Worm (Caenorhabditis elegans) whole organism, L4 larva: Measurements from ENCODE around the gene F22B3.8.
A peak's percentile ranks its signal among the peaks of the same experiment; 100 is the strongest.

ENCODE experiments used
- D1046.2 ChIP-seq: fragments of 200-800 bp; sonication (Bioruptor generic); IDR thresholded peaks from 2 replicates; pipeline ENCODE4 v1.3.6; 2022; ENCODE audit warnings: missing genetic modification characterization, missing compliant biosample characterization
- F10B5.3 ChIP-seq: sonication (generic microtip); optimal IDR thresholded peaks from 2 replicates; lab custom pipeline; 2016; ENCODE audit warnings: mild to moderate bottlenecking, missing genetic modification characterization, missing compliant biosample characterization
- F26F4.8 ChIP-seq: fragments of 200-800 bp; sonication (Bioruptor generic); conservative IDR thresholded peaks from 2 replicates; pipeline ENCODE4 v1.3.6; 2022; ENCODE audit warnings: missing genetic modification characterization, missing compliant biosample characterization
- F44E2.7 ChIP-seq: fragments of 200-800 bp; sonication (Bioruptor generic); IDR thresholded peaks from 2 replicates; pipeline ENCODE4 v2.1.2; 2022; ENCODE audit warnings: missing genetic modification characterization, missing compliant biosample characterization
- F49E8.2 ChIP-seq: sonication (generic microtip); optimal IDR thresholded peaks from 2 replicates; lab custom pipeline; 2016; ENCODE audit warnings: missing compliant biosample characterization, mild to moderate bottlenecking, missing genetic modification characterization, borderline replicate concordance
- T26A8.4 ChIP-seq: fragments of 200-800 bp; sonication (Bioruptor generic); IDR thresholded peaks from 2 replicates; pipeline ENCODE4 v1.3.6; 2022; ENCODE audit warnings: missing genetic modification characterization, missing compliant biosample characterization
- Y105C5A.15 ChIP-seq: fragments of 200-800 bp; sonication (Bioruptor generic); IDR thresholded peaks from 2 replicates; pipeline ENCODE4 v1.3.6; 2022; ENCODE audit warnings: missing genetic modification characterization, missing compliant biosample characterization
- Y48G9A.11 ChIP-seq: fragments of 200-800 bp; sonication (Bioruptor generic); IDR thresholded peaks from 2 replicates; pipeline ENCODE4 v1.3.6; 2022; ENCODE audit warnings: missing genetic modification reagents, missing genetic modification characterization, missing compliant biosample characterization
- ZK337.2 ChIP-seq: fragments of 200-800 bp; sonication (Bioruptor generic); IDR thresholded peaks from 2 replicates; pipeline ENCODE4 v1.3.6; 2022; ENCODE audit warnings: missing genetic modification reagents, missing genetic modification characterization, missing compliant biosample characterization
- ZK546.5 ChIP-seq, 2 experiments: sonication (generic microtip); optimal IDR thresholded peaks; 2 replicates each; lab custom pipeline; 2017; ENCODE audit warnings: missing biosample characterization in 2 of 2, missing genetic modification characterization in 2 of 2
- ceh-28 ChIP-seq: fragments of 150-350 bp; optimal IDR thresholded peaks from 2 replicates; lab custom pipeline; 2014; ENCODE audit warnings: missing biosample characterization, missing genetic modification reagents, missing genetic modification characterization
- ceh-44 ChIP-seq: fragments of 200-800 bp; sonication (Bioruptor generic); IDR thresholded peaks from 2 replicates; pipeline ENCODE4 v1.3.6; 2022; ENCODE audit warnings: missing genetic modification reagents, missing genetic modification characterization, missing compliant biosample characterization
- ceh-82 ChIP-seq: sonication (generic microtip); optimal IDR thresholded peaks from 2 replicates; lab custom pipeline; 2017; ENCODE audit warnings: missing biosample characterization, missing genetic modification characterization
- ctbp-1 ChIP-seq: fragments of 200-800 bp; sonication (Bioruptor generic); IDR thresholded peaks from 2 replicates; pipeline ENCODE4 v1.3.6; 2022; ENCODE audit warnings: missing genetic modification reagents, missing genetic modification characterization, missing compliant biosample characterization
- daf-19 ChIP-seq: fragments of 200-800 bp; sonication (Bioruptor generic); conservative IDR thresholded peaks from 2 replicates; pipeline ENCODE4 v1.3.6; 2022; ENCODE audit warnings: missing genetic modification characterization, missing compliant biosample characterization
- dmd-6 ChIP-seq: fragments of 200-800 bp; sonication (Bioruptor generic); IDR thresholded peaks from 2 replicates; pipeline ENCODE4 v1.3.6; 2022; ENCODE audit warnings: missing genetic modification reagents, missing genetic modification characterization, missing compliant biosample characterization
- dmd-8 ChIP-seq: fragments of 200-800 bp; sonication (Bioruptor generic); IDR thresholded peaks from 2 replicates; pipeline ENCODE4 v1.3.6; 2022; ENCODE audit warnings: missing genetic modification characterization, missing compliant biosample characterization
- dmd-9 ChIP-seq: fragments of 200-800 bp; sonication (Bioruptor generic); IDR thresholded peaks from 2 replicates; pipeline ENCODE4 v1.3.6; 2022; ENCODE audit warnings: missing genetic modification reagents, missing genetic modification characterization, missing compliant biosample characterization
- fkh-10 ChIP-seq: fragments of 150-350 bp; optimal IDR thresholded peaks from 2 replicates; lab custom pipeline; 2014; ENCODE audit warnings: missing biosample characterization, missing genetic modification reagents, missing genetic modification characterization
- fos-1 ChIP-seq: fragments of 150-350 bp; optimal IDR thresholded peaks from 2 replicates; lab custom pipeline; 2014; ENCODE audit warnings: missing biosample characterization, missing genetic modification characterization
- hif-1 ChIP-seq, 2 experiments: sonication (generic microtip); optimal IDR thresholded peaks; 2 replicates each; lab custom pipeline; 2016 to 2017; ENCODE audit warnings: missing compliant biosample characterization in 2 of 2, missing genetic modification characterization in 2 of 2, missing genetic modification reagents in 2 of 2, missing genotype in 2 of 2, mild to moderate bottlenecking in 1 of 2
- hlh-11 ChIP-seq: fragments of 200-800 bp; sonication (Bioruptor generic); optimal IDR thresholded peaks from 2 replicates; lab custom pipeline; 2018; ENCODE audit warnings: mild to moderate bottlenecking, missing genetic modification characterization, missing compliant biosample characterization
- lin-1 ChIP-seq: fragments of 200-800 bp; sonication (Bioruptor generic); IDR thresholded peaks from 2 replicates; pipeline ENCODE4 v1.3.6; 2022; ENCODE audit warnings: missing genetic modification reagents, missing genetic modification characterization, missing compliant biosample characterization
- lin-13 ChIP-seq: fragments of 150-350 bp; optimal IDR thresholded peaks from 2 replicates; lab custom pipeline; 2014; ENCODE audit warnings: missing biosample characterization, missing genetic modification reagents, missing genetic modification characterization
- lin-15B ChIP-seq: fragments of 150-350 bp; sonication (generic microtip); optimal IDR thresholded peaks from 3 replicates; lab custom pipeline; 2014; ENCODE audit warnings: missing biosample characterization, missing genetic modification characterization
- lin-29 ChIP-seq: fragments of 200-800 bp; sonication (Bioruptor generic); IDR thresholded peaks from 2 replicates; pipeline ENCODE4 v1.3.6; 2022; ENCODE audit warnings: missing genetic modification reagents, missing genetic modification characterization, missing compliant biosample characterization
- lin-38 ChIP-seq: fragments of 200-800 bp; sonication (Bioruptor generic); IDR thresholded peaks from 2 replicates; pipeline ENCODE4 v1.3.6; 2022; ENCODE audit warnings: missing genetic modification reagents, missing genetic modification characterization, missing compliant biosample characterization
- lin-39 ChIP-seq: fragments of 150-350 bp; optimal IDR thresholded peaks from 2 replicates; lab custom pipeline; 2014; ENCODE audit warnings: missing biosample characterization, missing genetic modification reagents, missing genetic modification characterization
- madf-5 ChIP-seq, 2 experiments: fragments of 200-800 bp; sonication (Bioruptor generic); IDR thresholded peaks; 2 replicates each; pipeline ENCODE4 v1.3.6; 2022; ENCODE audit warnings: missing compliant biosample characterization in 2 of 2, missing genetic modification characterization in 2 of 2
- madf-9 ChIP-seq: fragments of 200-800 bp; sonication (Bioruptor generic); conservative IDR thresholded peaks from 2 replicates; pipeline ENCODE4 v1.3.6; 2022; ENCODE audit warnings: missing genetic modification reagents, missing genetic modification characterization, missing compliant biosample characterization
- mep-1 ChIP-seq: fragments of 150-350 bp; sonication (generic microtip); optimal IDR thresholded peaks from 3 replicates; lab custom pipeline; 2014; ENCODE audit warnings: missing biosample characterization, missing genetic modification characterization
- nhr-111 ChIP-seq: fragments of 200-800 bp; sonication (Bioruptor generic); optimal IDR thresholded peaks from 2 replicates; lab custom pipeline; 2018; ENCODE audit warnings: mild to moderate bottlenecking, missing genetic modification characterization, missing compliant biosample characterization
- nhr-237 ChIP-seq: sonication (generic microtip); optimal IDR thresholded peaks from 2 replicates; lab custom pipeline; 2017; ENCODE audit warnings: missing biosample characterization, missing genetic modification characterization
- nhr-41 ChIP-seq: fragments of 200-800 bp; sonication (Bioruptor generic); IDR thresholded peaks from 2 replicates; pipeline ENCODE4 v1.3.6; 2022; ENCODE audit warnings: missing genetic modification reagents, missing genetic modification characterization, missing compliant biosample characterization
- nhr-76 ChIP-seq: fragments of 150-350 bp; optimal IDR thresholded peaks from 2 replicates; lab custom pipeline; 2014; ENCODE audit warnings: missing biosample characterization, missing genetic modification characterization
- nhr-77 ChIP-seq: fragments of 150-350 bp; optimal IDR thresholded peaks from 2 replicates; lab custom pipeline; 2014; ENCODE audit warnings: missing biosample characterization, missing genetic modification characterization
- php-3 ChIP-seq: fragments of 200-800 bp; sonication (Bioruptor generic); IDR thresholded peaks from 2 replicates; pipeline ENCODE4 v1.3.6; 2022; ENCODE audit warnings: missing genetic modification reagents, missing genetic modification characterization, missing compliant biosample characterization
- snpc-1.2 ChIP-seq: fragments of 200-800 bp; sonication (Bioruptor generic); IDR thresholded peaks from 2 replicates; pipeline ENCODE4 v1.3.6; 2022; ENCODE audit warnings: missing genetic modification reagents, missing genetic modification characterization, missing compliant biosample characterization
- unc-130 ChIP-seq: sonication (generic microtip); optimal IDR thresholded peaks from 2 replicates; lab custom pipeline; 2016; ENCODE audit warnings: missing genetic modification reagents, missing genetic modification characterization, missing compliant biosample characterization
- unc-39 ChIP-seq: sonication (generic microtip); optimal IDR thresholded peaks from 2 replicates; lab custom pipeline; 2017; ENCODE audit warnings: missing biosample characterization, missing genetic modification characterization
- vab-7 ChIP-seq: fragments of 200-800 bp; sonication (Bioruptor generic); IDR thresholded peaks from 2 replicates; pipeline ENCODE4 v1.3.6; 2022; ENCODE audit warnings: missing genetic modification reagents, missing genetic modification characterization, missing compliant biosample characterization
- zfp-2 ChIP-seq: sonication (generic microtip); optimal IDR thresholded peaks from 2 replicates; lab custom pipeline; 2016; ENCODE audit warnings: mild to moderate bottlenecking, missing genetic modification characterization, missing compliant biosample characterization
- zip-2 ChIP-seq: fragments of 150-350 bp; optimal IDR thresholded peaks from 2 replicates; lab custom pipeline; 2014; ENCODE audit warnings: missing biosample characterization, missing genetic modification characterization
- ztf-11 ChIP-seq: fragments of 150-350 bp; optimal IDR thresholded peaks from 2 replicates; lab custom pipeline; 2014; ENCODE audit warnings: missing biosample characterization, missing genetic modification characterization

Gene F22B3.8

ce11 chrIV:11377439-11377838 is 47.3 kb downstream of the F22B3.8 start:
- TF ChIP-seq F26F4.8 (GFP tag; lab: Robert Waterston, UW) (no peak), lin-39 (no peak), lin-29 (no peak), nhr-41 (GFP tag; lab: Robert Waterston, UW) (no peak), nhr-111 (GFP tag; lab: Kevin White, UChicago) (no peak), fkh-10 (GFP tag; lab: Kevin White, UChicago) (no peak), unc-39 (tag; lab: Kevin White, UChicago) (no peak), ztf-11 (tag; lab: Kevin White, UChicago) (no peak), php-3 (GFP tag; lab: Robert Waterston, UW) (no peak), nhr-76 (tag; lab: Kevin White, UChicago) (no peak), madf-9 (GFP tag; lab: Robert Waterston, UW) (no peak), F10B5.3 (tag; lab: Kevin White, UChicago) (no peak), nhr-77 (tag; lab: Kevin White, UChicago) (no peak), D1046.2 (GFP tag; lab: Robert Waterston, UW) (no peak), Y48G9A.11 (0 out of 2 replicates have a peak, but pooled peaks have one; percentile 27), nhr-237 (tag; lab: Kevin White, UChicago) (no peak), dmd-9 (GFP tag; lab: Robert Waterston, UW) (no peak), ZK546.5 (tag; optimal IDR thresholded peaks at IDR 0.05; lab: Kevin White, UChicago) (no peak), dmd-6 (GFP tag; lab: Robert Waterston, UW) (no peak), dmd-8 (GFP tag; lab: Robert Waterston, UW) (no peak), ceh-28 (tag; lab: Kevin White, UChicago) (no peak), ceh-44 (GFP tag; lab: Robert Waterston, UW) (no peak), T26A8.4 (GFP tag; lab: Robert Waterston, UW) (no peak), fos-1 (tag; lab: Kevin White, UChicago) (no peak), Y105C5A.15 (GFP tag; lab: Robert Waterston, UW) (no peak), ZK337.2 (no peak), lin-1 (GFP tag; lab: Robert Waterston, UW) (no peak), hlh-11 (tag; lab: Kevin White, UChicago) (no peak), vab-7 (no peak), F44E2.7 (GFP tag; lab: Robert Waterston, UW) (no peak), daf-19 (GFP tag; lab: Robert Waterston, UW) (0 out of 2 replicates have a peak, but pooled peaks have one; percentile 12), snpc-1.2 (GFP tag; lab: Robert Waterston, UW) (peak; percentile 71; the same call in 1 of the 2 replicates), lin-15B (no peak), lin-38 (GFP tag; lab: Robert Waterston, UW) (peak; percentile 59), hif-1 (tag; optimal IDR thresholded peaks at IDR 0.05; lab: Kevin White, UChicago) (no peak), zfp-2 (tag; lab: Kevin White, UChicago) (no peak), lin-13 (GFP tag; lab: Kevin White, UChicago) (no peak), ceh-82 (tag; lab: Kevin White, UChicago) (no peak), ctbp-1 (GFP tag; lab: Robert Waterston, UW) (0 out of 2 replicates have a peak, but pooled peaks have one; percentile 36), zip-2 (tag; lab: Kevin White, UChicago) (no peak), madf-5 (GFP tag; IDR thresholded peaks at IDR 0.05; lab: Robert Waterston, UW) (0 out of 4 replicates have a peak, but pooled peaks of 1 of the 2 experiments have one; percentile 23), mep-1 (tag; lab: Kevin White, UChicago) (no peak), unc-130 (peak; percentile 45), F49E8.2 (tag; lab: Kevin White, UChicago) (peak; percentile 84)
- TF ChIP-seq, all 104 proteins: peak for 8
